Fruit fly (Drosophila melanogaster) whole organism, embryonic: ENCODE results near the gene Hou.
A peak's percentile ranks its signal among the peaks of the same experiment; 100 is the strongest.

Experiments used
- Aef1 ChIP-seq: fragments of 200-800 bp; sonication (Bioruptor generic); IDR thresholded peaks from 3 replicates; pipeline ENCODE4 v1.3.6; 2022; ENCODE audit warnings: missing biosample characterization, missing genetic modification characterization
- B-H2 ChIP-seq: fragments of 200-800 bp; sonication (Bioruptor generic); optimal IDR thresholded peaks from 2 replicates; lab custom pipeline; 2018; ENCODE audit warnings: missing biosample characterization, mild to moderate bottlenecking, missing genetic modification characterization
- C15 ChIP-seq: fragments of 200-800 bp; sonication (Bioruptor generic); IDR thresholded peaks from 3 replicates; pipeline ENCODE4 v1.3.6; 2022; ENCODE audit warnings: missing biosample characterization, missing genetic modification characterization
- CG10209 ChIP-seq: fragments of 200-800 bp; sonication (Bioruptor generic); optimal IDR thresholded peaks from 3 replicates; lab custom pipeline; 2017; ENCODE audit warnings: missing biosample characterization, mild to moderate bottlenecking, missing genetic modification characterization, missing genetic modification reagents
- CG10321 ChIP-seq: fragments of 200-800 bp; sonication (Bioruptor generic); IDR thresholded peaks from 2 replicates; pipeline ENCODE4 v1.3.6; 2022; ENCODE audit warnings: missing biosample characterization, missing genetic modification characterization
- CG11093 ChIP-seq: fragments of 200-800 bp; sonication (Bioruptor generic); IDR thresholded peaks from 3 replicates; pipeline ENCODE4 v1.3.6; 2022; ENCODE audit warnings: missing biosample characterization, missing genetic modification characterization
- CG11695 ChIP-seq: fragments of 200-800 bp; sonication (Bioruptor generic); IDR thresholded peaks from 3 replicates; pipeline ENCODE4 v1.3.6; 2022; ENCODE audit warnings: missing biosample characterization, missing genetic modification characterization
- CG13894 ChIP-seq: fragments of 200-800 bp; sonication (Bioruptor generic); optimal IDR thresholded peaks from 3 replicates; lab custom pipeline; 2018; ENCODE audit warnings: missing biosample characterization, mild to moderate bottlenecking, missing genetic modification characterization, moderate library complexity
- CG15269 ChIP-seq: fragments of 200-800 bp; sonication (Bioruptor generic); optimal IDR thresholded peaks from 2 replicates; lab custom pipeline; 2018; ENCODE audit warnings: missing biosample characterization, mild to moderate bottlenecking, missing genetic modification characterization, moderate library complexity
- CG15479 ChIP-seq: fragments of 200-800 bp; sonication (Bioruptor generic); optimal IDR thresholded peaks from 3 replicates; lab custom pipeline; 2019; ENCODE audit warnings: missing biosample characterization, mild to moderate bottlenecking, missing genetic modification characterization, moderate library complexity
- CG17361 ChIP-seq: fragments of 200-800 bp; sonication (Bioruptor generic); IDR thresholded peaks from 3 replicates; pipeline ENCODE4 v1.3.6; 2022; ENCODE audit warnings: missing biosample characterization, missing genetic modification characterization
- CG17385 ChIP-seq: fragments of 200-800 bp; sonication (Bioruptor generic); optimal IDR thresholded peaks from 3 replicates; lab custom pipeline; 2018; ENCODE audit warnings: missing biosample characterization, mild to moderate bottlenecking, missing genetic modification characterization
- CG17912 ChIP-seq: fragments of 200-800 bp; sonication (Bioruptor generic); optimal IDR thresholded peaks from 2 replicates; lab custom pipeline; 2018; ENCODE audit warnings: missing biosample characterization, mild to moderate bottlenecking, missing genetic modification characterization
- CG2889 ChIP-seq: fragments of 200-800 bp; sonication (Bioruptor generic); IDR thresholded peaks from 3 replicates; pipeline ENCODE4 v1.3.6; 2022; ENCODE audit warnings: missing biosample characterization, missing genetic modification characterization
- CG30431 ChIP-seq: fragments of 200-800 bp; sonication (Bioruptor generic); optimal IDR thresholded peaks from 2 replicates; lab custom pipeline; 2017; ENCODE audit warnings: missing biosample characterization, missing genetic modification characterization
- CG31388 ChIP-seq: fragments of 200-800 bp; sonication (Bioruptor generic); optimal IDR thresholded peaks from 2 replicates; lab custom pipeline; 2016; ENCODE audit warnings: missing biosample characterization, missing genetic modification characterization
- CG33557 ChIP-seq: fragments of 200-800 bp; sonication (Bioruptor generic); optimal IDR thresholded peaks from 2 replicates; lab custom pipeline; 2019; ENCODE audit warnings: missing biosample characterization, mild to moderate bottlenecking, missing genetic modification characterization, moderate library complexity
- CG4424 ChIP-seq: fragments of 200-800 bp; sonication (Bioruptor generic); optimal IDR thresholded peaks from 3 replicates; lab custom pipeline; 2016; ENCODE audit warnings: missing biosample characterization, missing genetic modification characterization
- Camta ChIP-seq: fragments of 200-800 bp; sonication (Bioruptor generic); optimal IDR thresholded peaks from 2 replicates; lab custom pipeline; 2016; ENCODE audit warnings: missing biosample characterization, missing genetic modification characterization
- CkIIα-i1 ChIP-seq: fragments of 200-800 bp; sonication (Bioruptor generic); IDR thresholded peaks from 2 replicates; pipeline ENCODE4 v1.3.6; 2022; ENCODE audit warnings: missing biosample characterization, missing genetic modification characterization
- Doc2 ChIP-seq: fragments of 200-800 bp; sonication (Bioruptor generic); IDR thresholded peaks from 2 replicates; pipeline ENCODE4 v1.3.6; 2022; ENCODE audit warnings: missing biosample characterization, missing genetic modification characterization
- E2f2 ChIP-seq: fragments of 200-800 bp; sonication (Bioruptor generic); IDR thresholded peaks from 2 replicates; pipeline ENCODE4 v1.3.6; 2022; ENCODE audit warnings: missing biosample characterization, missing genetic modification characterization
- Ets97D ChIP-seq: fragments of 200-800 bp; sonication (Bioruptor generic); optimal IDR thresholded peaks from 3 replicates; lab custom pipeline; 2016; ENCODE audit warnings: missing biosample characterization, missing genetic modification characterization
- Gug ChIP-seq: fragments of 200-800 bp; sonication (Bioruptor generic); IDR thresholded peaks from 4 replicates; pipeline ENCODE4 v1.3.6; 2022; ENCODE audit warnings: missing biosample characterization, missing genetic modification characterization
- Hmr ChIP-seq: fragments of 200-800 bp; sonication (Bioruptor generic); optimal IDR thresholded peaks from 3 replicates; lab custom pipeline; 2017; ENCODE audit warnings: mild to moderate bottlenecking, missing biosample characterization, missing genetic modification reagents, missing genetic modification characterization
- Hr78 ChIP-seq, 2 experiments: fragments of 200-800 bp in 1 of 2; fragments of >200 bp in 1 of 2; sonication (Bioruptor generic) in 1 of 2; optimal IDR thresholded peaks; 2 replicates each; lab custom pipeline; 2017 to 2019; ENCODE audit warnings: missing biosample characterization in 2 of 2, missing genetic modification characterization in 2 of 2, mild to moderate bottlenecking in 1 of 2, moderate library complexity in 1 of 2
- NFAT ChIP-seq: fragments of 200-800 bp; sonication (Bioruptor generic); IDR thresholded peaks from 2 replicates; pipeline ENCODE4 v1.3.6; 2022; ENCODE audit warnings: missing biosample characterization, missing genetic modification characterization
- Oli ChIP-seq: fragments of 200-800 bp; sonication (Bioruptor generic); optimal IDR thresholded peaks from 2 replicates; lab custom pipeline; 2018; ENCODE audit warnings: missing biosample characterization, mild to moderate bottlenecking, missing genetic modification characterization, moderate library complexity
- Xrp1 ChIP-seq: fragments of 200-800 bp; sonication (Bioruptor generic); IDR thresholded peaks from 2 replicates; pipeline ENCODE4 v1.3.6; 2022; ENCODE audit warnings: missing biosample characterization, missing genetic modification characterization
- ase ChIP-seq: fragments of 200-800 bp; sonication (Bioruptor generic); IDR thresholded peaks from 3 replicates; pipeline ENCODE4 v1.3.6; 2022; ENCODE audit warnings: missing biosample characterization, missing genetic modification characterization
- bcd ChIP-seq: fragments of 200-800 bp; sonication (Bioruptor generic); optimal IDR thresholded peaks from 2 replicates; lab custom pipeline; 2017; ENCODE audit warnings: missing biosample characterization, mild to moderate bottlenecking, missing genetic modification characterization
- br ChIP-seq: fragments of >200 bp; optimal IDR thresholded peaks from 2 replicates; lab custom pipeline; 2017
- bsh ChIP-seq, 2 experiments: fragments of 200-800 bp; sonication (Bioruptor generic); optimal IDR thresholded peaks; 2 replicates each; lab custom pipeline; 2017 to 2018; ENCODE audit warnings: mild to moderate bottlenecking in 2 of 2, missing biosample characterization in 2 of 2, missing genetic modification characterization in 2 of 2, moderate library complexity in 1 of 2
- crc ChIP-seq: fragments of 200-800 bp; sonication (Bioruptor generic); optimal IDR thresholded peaks from 2 replicates; lab custom pipeline; 2016; ENCODE audit warnings: missing biosample characterization, missing genetic modification characterization
- dmrt11E ChIP-seq: fragments of 200-800 bp; sonication (Bioruptor generic); optimal IDR thresholded peaks from 3 replicates; lab custom pipeline; 2018; ENCODE audit warnings: missing biosample characterization, mild to moderate bottlenecking, missing genetic modification characterization, moderate library complexity
- gsb-n ChIP-seq: fragments of 200-800 bp; sonication (Bioruptor generic); optimal IDR thresholded peaks from 3 replicates; lab custom pipeline; 2018; ENCODE audit warnings: missing biosample characterization, mild to moderate bottlenecking, missing genetic modification characterization
- gt ChIP-seq: fragments of 200-800 bp; sonication (Bioruptor generic); IDR thresholded peaks from 2 replicates; pipeline ENCODE4 v1.3.6; 2022; ENCODE audit warnings: missing biosample characterization, missing genetic modification characterization
- h ChIP-seq: fragments of >200 bp; optimal IDR thresholded peaks from 2 replicates; lab custom pipeline; 2017
- jumu ChIP-seq: fragments of 200-800 bp; sonication (Bioruptor generic); optimal IDR thresholded peaks from 3 replicates; lab custom pipeline; 2016; ENCODE audit warnings: missing biosample characterization, missing genetic modification characterization
- ken ChIP-seq: fragments of 200-800 bp; sonication (Bioruptor generic); IDR thresholded peaks from 3 replicates; pipeline ENCODE4 v1.3.6; 2022; ENCODE audit warnings: missing biosample characterization, missing genetic modification characterization
- lbe ChIP-seq: fragments of 200-800 bp; sonication (Bioruptor generic); optimal IDR thresholded peaks from 2 replicates; lab custom pipeline; 2016; ENCODE audit warnings: missing biosample characterization, mild to moderate bottlenecking, missing genetic modification characterization
- lilli ChIP-seq: fragments of 200-800 bp; sonication (Bioruptor generic); optimal IDR thresholded peaks from 3 replicates; lab custom pipeline; 2016; ENCODE audit warnings: missing biosample characterization, missing genetic modification characterization
- lola ChIP-seq, 3 experiments: fragments of >200 bp in 2 of 3; fragments of 200-800 bp in 1 of 3; sonication (Bioruptor generic) in 1 of 3; optimal IDR thresholded peaks; 2 replicates each; lab custom pipeline; 2017 to 2019; ENCODE audit warnings: missing biosample characterization in 3 of 3, missing genetic modification characterization in 3 of 3, mild to moderate bottlenecking in 1 of 3, moderate library complexity in 1 of 3
- pfk ChIP-seq: fragments of 200-800 bp; sonication (Bioruptor generic); optimal IDR thresholded peaks from 2 replicates; lab custom pipeline; 2018; ENCODE audit warnings: missing biosample characterization, mild to moderate bottlenecking, missing genetic modification characterization, moderate library complexity
- phol ChIP-seq: fragments of 200-800 bp; sonication (Bioruptor generic); optimal IDR thresholded peaks from 3 replicates; lab custom pipeline; 2018; ENCODE audit warnings: missing biosample characterization, mild to moderate bottlenecking, missing genetic modification characterization, moderate library complexity
- row ChIP-seq: fragments of 200-800 bp; sonication (Bioruptor generic); IDR thresholded peaks from 3 replicates; pipeline ENCODE4 v1.3.6; 2022; ENCODE audit warnings: missing biosample characterization, missing genetic modification characterization
- run ChIP-seq: fragments of 200-800 bp; sonication (Bioruptor generic); optimal IDR thresholded peaks from 3 replicates; lab custom pipeline; 2018; ENCODE audit warnings: missing biosample characterization, mild to moderate bottlenecking, missing genetic modification characterization
- schlank ChIP-seq: fragments of 200-800 bp; sonication (Bioruptor generic); optimal IDR thresholded peaks from 2 replicates; lab custom pipeline; 2018; ENCODE audit warnings: missing biosample characterization, mild to moderate bottlenecking, missing genetic modification characterization
- seq ChIP-seq: fragments of 200-800 bp; sonication (Bioruptor generic); IDR thresholded peaks from 2 replicates; pipeline ENCODE4 v1.3.6; 2022; ENCODE audit warnings: missing biosample characterization, missing genetic modification characterization
- slbo ChIP-seq: fragments of 200-800 bp; sonication (Bioruptor generic); IDR thresholded peaks from 2 replicates; pipeline ENCODE4 v1.3.6; 2022; ENCODE audit warnings: missing biosample characterization, missing genetic modification characterization
- tin ChIP-seq: fragments of 200-800 bp; sonication (Bioruptor generic); optimal IDR thresholded peaks from 3 replicates; lab custom pipeline; 2016; ENCODE audit warnings: missing biosample characterization, missing genetic modification characterization

Hou gene

dm6 chrX:18645720-18646213 is 4.5 kb downstream of the Hou start (continued):
- TF ChIP-seq CG2889 (GFP tag; lab: Robert Waterston, UW) (0 out of 3 replicates have a peak, but pooled peaks have one; percentile 5), Aef1 (GFP tag; lab: Robert Waterston, UW) (peak; percentile 47; the same call in 2 of the 3 replicates), gsb-n (peak; percentile 50), Hr78 (GFP tag; optimal IDR thresholded peaks at IDR 0.05; lab: Kevin White, UChicago) (no peak), Camta (peak; percentile 43), CG10209 (peak; percentile 57), bcd (peak; percentile 67), CG15269 (peak; percentile 66), h (lab: Kevin White, UChicago) (no peak), CG11695 (GFP tag; lab: Robert Waterston, UW) (peak; percentile 47; the same call in 1 of the 3 replicates), crc (GFP tag; lab: Kevin White, UChicago) (no peak), Doc2 (GFP tag; lab: Robert Waterston, UW) (no peak), lola (GFP tag; optimal IDR thresholded peaks at IDR 0.05; lab: Kevin White, UChicago) (peak in 1 of 3 experiments; percentile 59), br (lab: Kevin White, UChicago) (no peak), pfk (peak; percentile 24), CG13894 (tag; lab: Kevin White, UChicago) (peak; percentile 60), CG15479 (GFP tag; lab: Kevin White, UChicago) (no peak), CG4424 (GFP tag; lab: Kevin White, UChicago) (peak; percentile 62), lilli (GFP tag; lab: Kevin White, UChicago) (peak; percentile 69), E2f2 (GFP tag; lab: Robert Waterston, UW) (peak; percentile 30; the same call in 1 of the 2 replicates), dmrt11E (peak; percentile 57), bsh (GFP tag; optimal IDR thresholded peaks at IDR 0.05; lab: Kevin White, UChicago) (peak; percentile 39 to 68), B-H2 (peak; percentile 38), CG17361 (GFP tag; lab: Robert Waterston, UW) (peak; percentile 35; the same call in 1 of the 3 replicates), C15 (GFP tag; lab: Robert Waterston, UW) (no peak), CG10321 (no peak), Gug (GFP tag; lab: Robert Waterston, UW) (peak; percentile 24; the same call in 1 of the 4 replicates), CG31388 (GFP tag; lab: Kevin White, UChicago) (no peak), phol (tag; lab: Kevin White, UChicago) (peak; percentile 73), CG33557 (peak; percentile 35), schlank (tag; lab: Kevin White, UChicago) (peak; percentile 72), gt (GFP tag; lab: Robert Waterston, UW) (0 out of 2 replicates have a peak, but pooled peaks have one; percentile 13), Xrp1 (peak; percentile 66), lbe (GFP tag; lab: Kevin White, UChicago) (peak; percentile 1), ken (GFP tag; lab: Robert Waterston, UW) (peak; percentile 53; the same call in 1 of the 3 replicates), slbo (GFP tag; lab: Robert Waterston, UW) (peak; percentile 53), Oli (peak; percentile 68), CkIIα-i1 (GFP tag; lab: Robert Waterston, UW) (no peak), CG17385 (GFP tag; lab: Kevin White, UChicago) (peak; percentile 53), jumu (GFP tag; lab: Kevin White, UChicago) (peak; percentile 29), NFAT (GFP tag; lab: Robert Waterston, UW) (no peak), run (tag; lab: Kevin White, UChicago) (no peak), row (peak; percentile 73), CG17912 (GFP tag; lab: Kevin White, UChicago) (no peak), seq (GFP tag; lab: Robert Waterston, UW) (peak; percentile 54), Hmr (GFP tag; lab: Kevin White, UChicago) (peak; percentile 55), tin (GFP tag; lab: Kevin White, UChicago) (peak; percentile 49), CG11093 (no peak), CG30431 (GFP tag; lab: Kevin White, UChicago) (peak; percentile 53), ase (0 out of 3 replicates have a peak, but pooled peaks have one; percentile 30), Ets97D (GFP tag; lab: Kevin White, UChicago) (no peak)
